Worm (Caenorhabditis elegans): ENCODE data around the gene Y54G2A.10.

DNA sequence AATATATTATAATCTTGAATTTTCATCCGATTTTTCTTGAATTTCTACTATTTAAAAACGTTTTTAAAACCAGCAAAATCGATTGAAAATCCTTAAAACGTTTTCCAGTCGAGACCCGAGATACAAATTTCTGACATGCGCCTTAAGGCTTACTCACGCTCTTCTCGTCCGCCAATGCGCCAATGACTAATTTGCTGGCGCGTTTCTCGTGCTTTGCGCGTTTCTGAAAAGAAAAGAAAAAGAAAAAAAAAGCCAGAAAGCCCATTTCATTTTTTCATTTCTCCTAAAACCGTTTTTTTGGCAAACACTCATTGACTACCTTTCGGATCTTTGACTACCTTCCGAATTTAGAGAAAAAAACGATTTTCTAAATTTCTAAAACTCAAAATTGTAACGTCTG lies 22.8 kb upstream of the Y54G2A.10 start:
- TF ChIP-seq ceh-13 (GFP tag; optimal IDR thresholded peaks at IDR 0.05) (no peak), hnd-1 (tag; optimal IDR thresholded peaks at IDR 0.05) (no peak), ama-1 (optimal IDR thresholded peaks at IDR 0.05) (no peak), hmg-4 (GFP tag; optimal IDR thresholded peaks at IDR 0.05) (no peak), B0310.2 (tag; optimal IDR thresholded peaks at IDR 0.05) (no peak)
